Fruit fly (Drosophila melanogaster): Measurements from ENCODE around the gene Tdh.

Gene Tdh

DNA sequence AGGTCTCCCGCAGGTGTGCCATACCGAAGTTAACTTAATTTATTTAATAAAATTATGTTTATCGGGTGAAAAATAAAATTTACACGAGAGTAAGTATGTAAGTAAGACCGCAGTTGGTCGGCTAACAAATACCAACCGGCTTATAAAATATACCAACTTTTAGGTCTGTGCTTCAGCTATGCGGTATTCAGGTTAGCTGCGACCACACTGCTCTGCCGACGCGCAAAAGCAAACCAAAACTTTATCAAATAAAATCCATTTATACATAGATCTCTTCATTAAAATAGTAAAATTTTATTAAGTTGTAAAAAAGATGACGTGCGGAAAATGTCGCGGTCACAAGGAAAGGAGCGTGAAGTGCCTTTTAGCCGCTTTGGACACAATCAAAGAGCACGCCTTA is 30.7 kb upstream of the Tdh start, which contains the start of the genes mRpL15 and CtIP (continued):
- TF ChIP-seq lov (optimal IDR thresholded peaks at IDR 0.05) (no peak), lov (GFP tag; IDR thresholded peaks at IDR 0.05) (no peak), Poxn (GFP tag; IDR thresholded peaks at IDR 0.05) (no peak), prd (optimal IDR thresholded peaks at IDR 0.05) (no peak), prd (GFP tag; IDR thresholded peaks at IDR 0.05) (no peak), abd-A (tag; optimal IDR thresholded peaks at IDR 0.05) (no peak), Dref (GFP tag; IDR thresholded peaks at IDR 0.05) (peak; percentile 35; the same call in 1 of the 2 replicates), NC2α (GFP tag; optimal IDR thresholded peaks at IDR 0.05) (no peak), maf-S (GFP tag; optimal IDR thresholded peaks at IDR 0.05) (no peak), MBD-R2 (GFP tag; IDR thresholded peaks at IDR 0.05) (peak; percentile 86), bbx (GFP tag; IDR thresholded peaks at IDR 0.05; ENCODE audit: partially characterized antibody) (peak; percentile 55), dan (GFP tag; IDR thresholded peaks at IDR 0.05) (no peak), Adf1 (GFP tag; IDR thresholded peaks at IDR 0.05) (0 out of 2 replicates have a peak, but pooled peaks have one; percentile 31), CG4617 (GFP tag; optimal IDR thresholded peaks at IDR 0.05; ENCODE audit: borderline replicate concordance) (peak; percentile 87), CG9797 (GFP tag; optimal IDR thresholded peaks at IDR 0.05) (peak; percentile 83), tx (GFP tag; optimal IDR thresholded peaks at IDR 0.05) (no peak), disco-r (GFP tag; optimal IDR thresholded peaks at IDR 0.05) (no peak), gcm (GFP tag; optimal IDR thresholded peaks at IDR 0.05) (no peak), Hmr (GFP tag; optimal IDR thresholded peaks at IDR 0.05) (no peak), yki (optimal IDR thresholded peaks at IDR 0.05) (no peak), ab (GFP tag; optimal IDR thresholded peaks at IDR 0.05) (no peak), seq (GFP tag; IDR thresholded peaks at IDR 0.05) (no peak), sc (optimal IDR thresholded peaks at IDR 0.05) (no peak), sc (GFP tag; optimal IDR thresholded peaks at IDR 0.05) (no peak), CG6175 (GFP tag; IDR thresholded peaks at IDR 0.05) (no peak), pzg (GFP tag; optimal IDR thresholded peaks at IDR 0.05) (peak; percentile 79), stc (GFP tag; IDR thresholded peaks at IDR 0.05) (no peak), Oli (tag; optimal IDR thresholded peaks at IDR 0.05) (no peak), MESR4 (GFP tag; optimal IDR thresholded peaks at IDR 0.05) (peak; percentile 39), tgo (GFP tag; IDR thresholded peaks at IDR 0.05) (no peak), chinmo (GFP tag; IDR thresholded peaks at IDR 0.05; ENCODE audit: partially characterized antibody) (no peak), Atf-2 (GFP tag; optimal IDR thresholded peaks at IDR 0.05) (no peak), row (GFP tag; IDR thresholded peaks at IDR 0.05) (no peak), stwl (tag; optimal IDR thresholded peaks at IDR 0.05) (peak; percentile 68), croc (GFP tag; conservative IDR thresholded peaks at IDR 0.05) (no peak), CG12391 (tag; optimal IDR thresholded peaks at IDR 0.05) (no peak), CG10543 (GFP tag; optimal IDR thresholded peaks at IDR 0.05) (no peak), dati (GFP tag; IDR thresholded peaks at IDR 0.05) (no peak), Sry-δ (GFP tag; optimal IDR thresholded peaks at IDR 0.05) (peak; percentile 39), kay (GFP tag; optimal IDR thresholded peaks at IDR 0.05) (no peak), CG10209 (GFP tag; optimal IDR thresholded peaks at IDR 0.05) (no peak), Doc3 (GFP tag; IDR thresholded peaks at IDR 0.05; ENCODE audit: partially characterized antibody) (no peak), CG18011 (GFP tag; optimal IDR thresholded peaks at IDR 0.05) (no peak), CTCF (GFP tag; optimal IDR thresholded peaks at IDR 0.05) (no peak), chm (GFP tag; IDR thresholded peaks at IDR 0.05) (no peak), PHDP (tag; optimal IDR thresholded peaks at IDR 0.05) (no peak), peb (GFP tag; IDR thresholded peaks at IDR 0.05) (no peak), Meics (GFP tag; optimal IDR thresholded peaks at IDR 0.05) (no peak), CG11560 (tag; IDR thresholded peaks at IDR 0.05) (no peak), CG12659 (GFP tag; optimal IDR thresholded peaks at IDR 0.05) (peak; percentile 47), Oaz (GFP tag; IDR thresholded peaks at IDR 0.05) (no peak), Pdp1 (GFP tag; optimal IDR thresholded peaks at IDR 0.05) (peak in 1 of 2 experiments; percentile 29), CG17802 (tag; optimal IDR thresholded peaks at IDR 0.05) (no peak), CG1024 (GFP tag; IDR thresholded peaks at IDR 0.05) (no peak)
